Worm (Caenorhabditis elegans) whole organism, late embryonic: Measurements from ENCODE around the gene ubl-1.

Source experiments
- C08G9.2 ChIP-seq: sonication (generic microtip); optimal IDR thresholded peaks from 2 replicates; lab custom pipeline; 2016; ENCODE audit warnings: mild to moderate bottlenecking, missing genetic modification characterization, moderate library complexity, missing compliant biosample characterization
- F13H6.1 ChIP-seq: sonication (generic microtip); optimal IDR thresholded peaks from 2 replicates; lab custom pipeline; 2016; ENCODE audit warnings: missing genetic modification characterization, missing compliant biosample characterization
- K09A11.1 ChIP-seq: sonication (generic microtip); optimal IDR thresholded peaks from 2 replicates; lab custom pipeline; 2017; ENCODE audit warnings: antibody characterized with exemption, mild to moderate bottlenecking, missing genetic modification characterization, missing compliant biosample characterization; ENCODE audit not compliant: insufficient read depth
- Y22D7AL.16 ChIP-seq: sonication (generic microtip); optimal IDR thresholded peaks from 2 replicates; lab custom pipeline; 2016; ENCODE audit warnings: missing genetic modification characterization, missing compliant biosample characterization
- ahr-1 ChIP-seq: sonication (generic microtip); optimal IDR thresholded peaks from 2 replicates; lab custom pipeline; 2016; ENCODE audit warnings: missing genetic modification characterization, missing compliant biosample characterization
- ama-1 ChIP-seq: fragments of 150-350 bp; optimal IDR thresholded peaks from 2 replicates; lab custom pipeline; 2014
- ceh-14 ChIP-seq: sonication (generic microtip); optimal IDR thresholded peaks from 2 replicates; lab custom pipeline; 2016; ENCODE audit warnings: missing genotype, missing genetic modification characterization, missing compliant biosample characterization
- ceh-18 ChIP-seq: sonication (generic microtip); optimal IDR thresholded peaks from 2 replicates; lab custom pipeline; 2016; ENCODE audit warnings: missing genetic modification characterization, missing compliant biosample characterization
- ceh-22 ChIP-seq: sonication (generic microtip); optimal IDR thresholded peaks from 2 replicates; lab custom pipeline; 2017; ENCODE audit warnings: missing biosample characterization, missing genetic modification characterization
- ceh-31 ChIP-seq: sonication (generic microtip); optimal IDR thresholded peaks from 2 replicates; lab custom pipeline; 2016; ENCODE audit warnings: missing genetic modification characterization, missing compliant biosample characterization
- ceh-34 ChIP-seq: sonication (generic microtip); optimal IDR thresholded peaks from 2 replicates; lab custom pipeline; 2016; ENCODE audit warnings: mild to moderate bottlenecking, missing genetic modification characterization, missing compliant biosample characterization
- ceh-48 ChIP-seq: sonication (generic microtip); optimal IDR thresholded peaks from 2 replicates; lab custom pipeline; 2016; ENCODE audit warnings: missing genetic modification characterization, inconsistent platforms, missing compliant biosample characterization
- dmd-4 ChIP-seq: sonication (generic microtip); optimal IDR thresholded peaks from 2 replicates; lab custom pipeline; 2016; ENCODE audit warnings: borderline replicate concordance, missing genetic modification characterization, missing compliant biosample characterization
- dve-1 ChIP-seq: sonication (generic microtip); optimal IDR thresholded peaks from 2 replicates; lab custom pipeline; 2017; ENCODE audit warnings: antibody characterized with exemption, mild to moderate bottlenecking, missing genetic modification characterization, missing compliant biosample characterization
- eyg-1 ChIP-seq: sonication (generic microtip); optimal IDR thresholded peaks from 2 replicates; lab custom pipeline; 2016; ENCODE audit warnings: missing genotype, missing genetic modification characterization, missing compliant biosample characterization
- fax-1 ChIP-seq: sonication (generic microtip); optimal IDR thresholded peaks from 2 replicates; lab custom pipeline; 2016; ENCODE audit warnings: missing genotype, missing genetic modification characterization, missing compliant biosample characterization
- fkh-10 ChIP-seq: fragments of 150-350 bp; optimal IDR thresholded peaks from 2 replicates; lab custom pipeline; 2014; ENCODE audit warnings: missing biosample characterization, missing genetic modification reagents, missing genetic modification characterization
- gmeb-2 ChIP-seq: sonication (generic microtip); optimal IDR thresholded peaks from 2 replicates; lab custom pipeline; 2016; ENCODE audit warnings: missing genetic modification characterization, inconsistent platforms, missing compliant biosample characterization
- hlh-30 ChIP-seq: sonication (generic microtip); optimal IDR thresholded peaks from 2 replicates; lab custom pipeline; 2017; ENCODE audit warnings: antibody characterized with exemption, missing genetic modification characterization, missing compliant biosample characterization; ENCODE audit not compliant: insufficient read depth
- lim-6 ChIP-seq: sonication (generic microtip); optimal IDR thresholded peaks from 2 replicates; lab custom pipeline; 2016; ENCODE audit warnings: missing genetic modification characterization, missing compliant biosample characterization
- mec-3 ChIP-seq: sonication (generic microtip); optimal IDR thresholded peaks from 2 replicates; lab custom pipeline; 2016; ENCODE audit warnings: borderline replicate concordance, missing genetic modification characterization, missing compliant biosample characterization
- nfya-1 ChIP-seq: sonication (generic microtip); optimal IDR thresholded peaks from 2 replicates; lab custom pipeline; 2017; ENCODE audit warnings: missing genetic modification characterization, mild to moderate bottlenecking, missing compliant biosample characterization, antibody characterized with exemption, moderate library complexity
- nhr-11 ChIP-seq: fragments of 150-350 bp; optimal IDR thresholded peaks from 2 replicates; lab custom pipeline; 2014; ENCODE audit warnings: missing biosample characterization, missing genetic modification characterization
- nhr-232 ChIP-seq: sonication (generic microtip); optimal IDR thresholded peaks from 2 replicates; lab custom pipeline; 2016; ENCODE audit warnings: missing genetic modification characterization, missing compliant biosample characterization
- npax-4 ChIP-seq: sonication (generic microtip); optimal IDR thresholded peaks from 2 replicates; lab custom pipeline; 2016; ENCODE audit warnings: missing genetic modification characterization, missing compliant biosample characterization
- pat-9 ChIP-seq: fragments of 200-800 bp; sonication (Bioruptor generic); optimal IDR thresholded peaks from 2 replicates; lab custom pipeline; 2018; ENCODE audit warnings: mild to moderate bottlenecking, missing genetic modification characterization, moderate library complexity, missing compliant biosample characterization
- pha-2 ChIP-seq: sonication (generic microtip); optimal IDR thresholded peaks from 2 replicates; lab custom pipeline; 2017; ENCODE audit warnings: mild to moderate bottlenecking, missing genetic modification characterization, missing compliant biosample characterization
- ref-2 ChIP-seq: sonication (generic microtip); optimal IDR thresholded peaks from 2 replicates; lab custom pipeline; 2016; ENCODE audit warnings: missing genetic modification characterization, missing compliant biosample characterization
- sox-2 ChIP-seq: fragments of 200-800 bp; sonication (Bioruptor generic); IDR thresholded peaks from 2 replicates; pipeline ENCODE4 v1.3.6; 2022; ENCODE audit warnings: missing genetic modification reagents, missing genetic modification characterization, missing compliant biosample characterization
- sox-4 ChIP-seq: sonication (generic microtip); optimal IDR thresholded peaks from 2 replicates; lab custom pipeline; 2017; ENCODE audit warnings: mild to moderate bottlenecking, missing genetic modification characterization, inconsistent platforms, missing compliant biosample characterization
- tbx-2 ChIP-seq: sonication (generic microtip); optimal IDR thresholded peaks from 2 replicates; lab custom pipeline; 2016; ENCODE audit warnings: missing genetic modification characterization, missing compliant biosample characterization
- tbx-7 ChIP-seq: sonication (generic microtip); optimal IDR thresholded peaks from 2 replicates; lab custom pipeline; 2016; ENCODE audit warnings: missing genotype, missing genetic modification characterization, missing compliant biosample characterization
- ttx-3 ChIP-seq: sonication (generic microtip); optimal IDR thresholded peaks from 2 replicates; lab custom pipeline; 2016; ENCODE audit warnings: missing genetic modification reagents, missing genetic modification characterization, missing compliant biosample characterization
- unc-3 ChIP-seq, 2 experiments: fragments of 200-800 bp in 1 of 2; sonication (Bioruptor generic) in 1 of 2; sonication (generic microtip) in 1 of 2; conservative IDR thresholded peaks in 1 of 2; optimal IDR thresholded peaks in 1 of 2; 2 replicates each; pipeline versions ENCODE4 v1.3.6 to Lab custom; 2016 to 2022; ENCODE audit warnings: missing compliant biosample characterization in 2 of 2, missing genetic modification characterization in 2 of 2, missing genetic modification reagents in 1 of 2
- unc-42 ChIP-seq: sonication (generic microtip); optimal IDR thresholded peaks from 2 replicates; lab custom pipeline; 2016; ENCODE audit warnings: missing genotype, missing genetic modification characterization, missing compliant biosample characterization
- unc-55 ChIP-seq: sonication (generic microtip); optimal IDR thresholded peaks from 2 replicates; lab custom pipeline; 2017; ENCODE audit warnings: missing biosample characterization, missing genetic modification reagents, missing genetic modification characterization
- zip-5 ChIP-seq: sonication (generic microtip); optimal IDR thresholded peaks from 2 replicates; lab custom pipeline; 2016; ENCODE audit warnings: missing genetic modification characterization, missing compliant biosample characterization
- ztf-16 ChIP-seq: sonication (generic microtip); optimal IDR thresholded peaks from 2 replicates; lab custom pipeline; 2017; ENCODE audit warnings: missing genetic modification characterization, missing compliant biosample characterization

The ubl-1 gene

ce11 chrIII:3033931-3034330, 34.2 kb upstream of the ubl-1 start:
- TF ChIP-seq nfya-1 (tag; lab: Kevin White, UChicago) (peak; percentile 61), dve-1 (tag; lab: Kevin White, UChicago) (no peak)
- TF ChIP-seq, all 69 proteins: peak for 1

ce11 chrIII:3034458-3034857, 33.7 kb upstream of the ubl-1 start:
- TF ChIP-seq ref-2 (no peak), unc-3 (GFP tag; conservative IDR thresholded peaks at IDR 0.05; lab: Robert Waterston, UW) (no peak), unc-3 (tag; optimal IDR thresholded peaks at IDR 0.05; lab: Kevin White, UChicago) (no peak), ahr-1 (tag; lab: Kevin White, UChicago) (no peak), ceh-18 (tag; lab: Kevin White, UChicago) (no peak), ttx-3 (tag; lab: Kevin White, UChicago) (no peak), gmeb-2 (tag; lab: Kevin White, UChicago) (no peak), ama-1 (lab: Kevin White, UChicago) (no peak), sox-2 (GFP tag; lab: Robert Waterston, UW) (no peak), C08G9.2 (tag; lab: Kevin White, UChicago) (no peak), ceh-22 (no peak), dmd-4 (tag; lab: Kevin White, UChicago) (no peak), hlh-30 (no peak), pat-9 (no peak), sox-4 (no peak)
- TF ChIP-seq, all 69 proteins: peak for 0

DNA sequence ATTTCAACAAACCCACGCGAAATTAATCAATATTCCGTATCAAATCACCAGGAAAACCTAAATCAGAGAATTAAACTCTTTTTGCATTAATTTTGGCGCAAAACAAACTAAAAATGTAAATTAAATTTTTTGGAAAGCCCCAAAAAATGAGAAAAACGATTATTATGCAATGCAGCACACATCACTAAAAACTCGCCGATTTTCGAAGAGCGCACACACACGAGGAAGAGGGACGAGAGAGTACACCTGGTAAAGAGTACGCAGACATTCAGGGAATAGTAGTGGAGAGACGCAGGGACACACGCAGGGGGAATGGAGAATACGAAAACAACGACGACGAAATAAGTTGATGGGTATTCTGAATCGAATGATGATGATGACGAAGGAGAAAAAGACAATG, 32.1 kb upstream of the ubl-1 start:
- TF ChIP-seq ceh-14 (tag; lab: Kevin White, UChicago) (peak; percentile 15), Y22D7AL.16 (tag; lab: Kevin White, UChicago) (no peak), F13H6.1 (tag; lab: Kevin White, UChicago) (no peak), tbx-7 (tag; lab: Kevin White, UChicago) (no peak), dmd-4 (tag; lab: Kevin White, UChicago) (no peak), nhr-11 (tag; lab: Kevin White, UChicago) (no peak), ahr-1 (tag; lab: Kevin White, UChicago) (no peak), zip-5 (no peak), ceh-18 (tag; lab: Kevin White, UChicago) (peak; percentile 33), sox-2 (GFP tag; lab: Robert Waterston, UW) (no peak), npax-4 (no peak), unc-55 (GFP tag; lab: Kevin White, UChicago) (peak; percentile 49), eyg-1 (peak; percentile 3), hlh-30 (peak; percentile 69), unc-42 (tag; lab: Kevin White, UChicago) (peak; percentile 51), fax-1 (tag; lab: Kevin White, UChicago) (no peak), ceh-31 (peak; percentile 53), ceh-48 (tag; lab: Kevin White, UChicago) (no peak), ztf-16 (tag; lab: Kevin White, UChicago) (no peak), nfya-1 (tag; lab: Kevin White, UChicago) (peak; percentile 65), tbx-2 (tag; lab: Kevin White, UChicago) (peak; percentile 37), fkh-10 (GFP tag; lab: Kevin White, UChicago) (no peak), lim-6 (tag; lab: Kevin White, UChicago) (no peak)

DNA sequence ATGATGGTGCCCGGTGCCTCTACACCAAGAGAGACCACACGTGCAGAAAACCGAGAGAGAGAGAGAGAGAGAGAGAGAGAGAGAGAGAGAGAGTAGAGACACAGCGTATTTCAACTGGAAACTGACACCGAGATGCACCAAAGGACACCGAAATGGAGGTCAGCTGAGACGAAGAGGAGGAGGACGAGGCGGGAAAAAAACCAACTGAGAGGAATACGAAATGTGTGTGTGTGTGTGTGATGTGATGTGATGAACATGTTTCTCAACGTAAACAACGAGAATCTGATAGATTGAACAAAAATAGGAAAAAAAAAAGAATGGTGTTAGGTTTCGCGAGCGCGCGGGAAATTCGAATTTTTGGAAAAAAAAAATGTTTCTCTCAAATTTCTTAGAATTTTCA, 30.8 kb upstream of the ubl-1 start:
- TF ChIP-seq dve-1 (tag; lab: Kevin White, UChicago) (no peak), unc-42 (tag; lab: Kevin White, UChicago) (peak; percentile 31), hlh-30 (peak; percentile 47), zip-5 (no peak), ceh-31 (peak; percentile 34), pha-2 (tag; lab: Kevin White, UChicago) (no peak), ceh-34 (tag; lab: Kevin White, UChicago) (peak; percentile 69), mec-3 (tag; lab: Kevin White, UChicago) (no peak), K09A11.1 (tag; lab: Kevin White, UChicago) (no peak), ceh-48 (tag; lab: Kevin White, UChicago) (no peak), pat-9 (no peak), nhr-232 (no peak), nfya-1 (tag; lab: Kevin White, UChicago) (peak; percentile 35), tbx-2 (tag; lab: Kevin White, UChicago) (peak; percentile 42), ceh-18 (tag; lab: Kevin White, UChicago) (peak; percentile 54)
